Fruit fly (Drosophila melanogaster) whole organism, embryonic: Measurements from ENCODE around the gene CG11560.
A peak's percentile ranks its signal among the peaks of the same experiment; 100 is the strongest.

Experiments used
- CG11085 ChIP-seq: fragments of 200-800 bp; sonication (Bioruptor generic); IDR thresholded peaks from 2 replicates; pipeline ENCODE4 v1.3.6; 2022; ENCODE audit warnings: missing biosample characterization, missing genetic modification characterization
- CG11723 ChIP-seq: fragments of 200-800 bp; sonication (Bioruptor generic); optimal IDR thresholded peaks from 2 replicates; lab custom pipeline; 2017; ENCODE audit warnings: missing biosample characterization, mild to moderate bottlenecking, missing genetic modification characterization
- CG12071 ChIP-seq: fragments of 200-800 bp; sonication (Bioruptor generic); optimal IDR thresholded peaks from 3 replicates; lab custom pipeline; 2018; ENCODE audit warnings: missing biosample characterization, mild to moderate bottlenecking, missing genetic modification characterization
- CG16815 ChIP-seq: fragments of 200-800 bp; sonication (Bioruptor generic); optimal IDR thresholded peaks from 3 replicates; lab custom pipeline; 2017; ENCODE audit warnings: missing biosample characterization, mild to moderate bottlenecking, missing genetic modification characterization
- CG17328 ChIP-seq: fragments of 200-800 bp; sonication (Bioruptor generic); IDR thresholded peaks from 2 replicates; pipeline ENCODE4 v1.3.6; 2022; ENCODE audit warnings: missing biosample characterization, missing genetic modification characterization
- CG2116 ChIP-seq: fragments of 200-800 bp; sonication (Bioruptor generic); optimal IDR thresholded peaks from 3 replicates; lab custom pipeline; 2018; ENCODE audit warnings: missing biosample characterization, mild to moderate bottlenecking, missing genetic modification characterization
- CG30403 ChIP-seq: fragments of 200-800 bp; sonication (Bioruptor generic); optimal IDR thresholded peaks from 3 replicates; lab custom pipeline; 2016; ENCODE audit warnings: missing biosample characterization, missing genetic modification characterization
- CG31224 ChIP-seq: fragments of 200-800 bp; sonication (Bioruptor generic); IDR thresholded peaks from 2 replicates; pipeline ENCODE4 v1.3.6; 2022; ENCODE audit warnings: missing biosample characterization, missing genetic modification characterization
- CG4854 ChIP-seq: fragments of 200-800 bp; sonication (Bioruptor generic); optimal IDR thresholded peaks from 2 replicates; lab custom pipeline; 2016; ENCODE audit warnings: missing biosample characterization, missing genetic modification characterization, inconsistent platforms
- CG6175 ChIP-seq: fragments of 200-800 bp; sonication (Bioruptor generic); IDR thresholded peaks from 3 replicates; pipeline ENCODE4 v1.3.6; 2022; ENCODE audit warnings: missing biosample characterization, missing genetic modification characterization
- CG6813 ChIP-seq: fragments of 200-800 bp; sonication (Bioruptor generic); optimal IDR thresholded peaks from 2 replicates; lab custom pipeline; 2017; ENCODE audit warnings: missing biosample characterization, missing genetic modification characterization, mild to moderate bottlenecking, moderate library complexity, missing genetic modification reagents
- CG8388 ChIP-seq: fragments of 200-800 bp; sonication (Bioruptor generic); optimal IDR thresholded peaks from 2 replicates; lab custom pipeline; 2019; ENCODE audit warnings: missing biosample characterization, mild to moderate bottlenecking, missing genetic modification characterization, moderate library complexity
- CTCF ChIP-seq: fragments of 200-800 bp; sonication (Bioruptor generic); optimal IDR thresholded peaks from 2 replicates; lab custom pipeline; 2017; ENCODE audit warnings: missing biosample characterization, mild to moderate bottlenecking, missing genetic modification characterization, moderate library complexity
- CkIIα-i1 ChIP-seq: fragments of 200-800 bp; sonication (Bioruptor generic); IDR thresholded peaks from 2 replicates; pipeline ENCODE4 v1.3.6; 2022; ENCODE audit warnings: missing biosample characterization, missing genetic modification characterization
- E2f2 ChIP-seq: fragments of 200-800 bp; sonication (Bioruptor generic); IDR thresholded peaks from 2 replicates; pipeline ENCODE4 v1.3.6; 2022; ENCODE audit warnings: missing biosample characterization, missing genetic modification characterization
- Eip74EF ChIP-seq, 2 experiments: fragments of 200-800 bp in 1 of 2; fragments of >200 bp in 1 of 2; sonication (Bioruptor generic) in 1 of 2; optimal IDR thresholded peaks; 2 replicates each; lab custom pipeline; 2017 to 2019; ENCODE audit warnings: missing biosample characterization in 2 of 2, missing genetic modification characterization in 2 of 2, mild to moderate bottlenecking in 1 of 2, moderate library complexity in 1 of 2
- Fer1 ChIP-seq: fragments of 200-800 bp; sonication (Bioruptor generic); optimal IDR thresholded peaks from 2 replicates; lab custom pipeline; 2017; ENCODE audit warnings: missing biosample characterization, mild to moderate bottlenecking, missing genetic modification characterization
- GATAe ChIP-seq: fragments of 200-800 bp; sonication (Bioruptor generic); conservative IDR thresholded peaks from 2 replicates; pipeline ENCODE4 v1.3.6; 2022; ENCODE audit warnings: missing biosample characterization, missing genetic modification characterization
- HHEX ChIP-seq: fragments of 200-800 bp; sonication (Bioruptor generic); optimal IDR thresholded peaks from 3 replicates; lab custom pipeline; 2017; ENCODE audit warnings: missing biosample characterization, mild to moderate bottlenecking, missing genetic modification characterization, missing genetic modification reagents
- Kr ChIP-seq: fragments of 200-800 bp; sonication (Bioruptor generic); optimal IDR thresholded peaks from 2 replicates; lab custom pipeline; 2017; ENCODE audit warnings: missing biosample characterization, mild to moderate bottlenecking, missing genetic modification characterization
- Rx ChIP-seq: fragments of 200-800 bp; sonication (Bioruptor generic); IDR thresholded peaks from 2 replicates; pipeline ENCODE4 v1.3.6; 2022; ENCODE audit warnings: missing biosample characterization, missing genetic modification characterization
- Tbp ChIP-seq: fragments of >200 bp; optimal IDR thresholded peaks from 2 replicates; lab custom pipeline; 2018; ENCODE audit warnings: missing biosample characterization, missing genetic modification characterization
- Trl ChIP-seq, 3 experiments: fragments of >200 bp in 2 of 3; fragments of 200-800 bp in 1 of 3; sonication (Bioruptor generic) in 1 of 3; optimal IDR thresholded peaks; 2 replicates in 1 of 3; 3 replicates in 2 of 3; lab custom pipeline; 2016 to 2017; ENCODE audit warnings: missing biosample characterization in 1 of 3, missing genetic modification characterization in 1 of 3
- ab ChIP-seq: fragments of 200-800 bp; sonication (Bioruptor generic); optimal IDR thresholded peaks from 2 replicates; lab custom pipeline; 2016; ENCODE audit warnings: missing biosample characterization, missing genetic modification characterization
- btn ChIP-seq: fragments of 200-800 bp; sonication (Bioruptor generic); optimal IDR thresholded peaks from 2 replicates; lab custom pipeline; 2016; ENCODE audit warnings: missing biosample characterization, missing genetic modification characterization
- cato ChIP-seq: fragments of 200-800 bp; sonication (Bioruptor generic); optimal IDR thresholded peaks from 2 replicates; lab custom pipeline; 2016; ENCODE audit warnings: missing biosample characterization, missing genetic modification characterization, borderline replicate concordance
- ci ChIP-seq: fragments of 200-800 bp; sonication (Bioruptor generic); IDR thresholded peaks from 3 replicates; pipeline ENCODE4 v1.3.6; 2022; ENCODE audit warnings: missing biosample characterization, missing genetic modification characterization
- crp ChIP-seq, 2 experiments: fragments of 200-800 bp; sonication (Bioruptor generic); optimal IDR thresholded peaks; 2 replicates in 1 of 2; 3 replicates in 1 of 2; lab custom pipeline; 2017; ENCODE audit warnings: missing biosample characterization in 2 of 2, missing genetic modification characterization in 2 of 2, mild to moderate bottlenecking in 1 of 2, moderate library complexity in 1 of 2
- esg ChIP-seq: fragments of 200-800 bp; sonication (Bioruptor generic); conservative IDR thresholded peaks from 2 replicates; pipeline ENCODE4 v1.3.6; 2022; ENCODE audit warnings: missing biosample characterization, missing genetic modification characterization
- eyg ChIP-seq: fragments of 200-800 bp; sonication (Bioruptor generic); optimal IDR thresholded peaks from 3 replicates; lab custom pipeline; 2016; ENCODE audit warnings: missing biosample characterization, missing genetic modification characterization
- fd3F ChIP-seq: fragments of 200-800 bp; sonication (Bioruptor generic); optimal IDR thresholded peaks from 2 replicates; lab custom pipeline; 2018; ENCODE audit warnings: missing biosample characterization, mild to moderate bottlenecking, missing genetic modification characterization, moderate library complexity
- fu2 ChIP-seq: fragments of 200-800 bp; sonication (Bioruptor generic); optimal IDR thresholded peaks from 2 replicates; lab custom pipeline; 2016; ENCODE audit warnings: missing biosample characterization, missing genetic modification characterization
- grn ChIP-seq: fragments of 200-800 bp; sonication (Bioruptor generic); optimal IDR thresholded peaks from 3 replicates; lab custom pipeline; 2017; ENCODE audit warnings: missing biosample characterization, missing genetic modification characterization
- jumu ChIP-seq: fragments of 200-800 bp; sonication (Bioruptor generic); optimal IDR thresholded peaks from 3 replicates; lab custom pipeline; 2016; ENCODE audit warnings: missing biosample characterization, missing genetic modification characterization
- lmd ChIP-seq: fragments of 200-800 bp; sonication (Bioruptor generic); IDR thresholded peaks from 2 replicates; pipeline ENCODE4 v1.3.6; 2022; ENCODE audit warnings: missing biosample characterization, missing genetic modification characterization
- luna ChIP-seq: fragments of 200-800 bp; sonication (Bioruptor generic); optimal IDR thresholded peaks from 2 replicates; lab custom pipeline; 2016; ENCODE audit warnings: missing biosample characterization, missing genetic modification characterization
- nerfin-1 ChIP-seq: fragments of 200-800 bp; sonication (Bioruptor generic); optimal IDR thresholded peaks from 3 replicates; lab custom pipeline; 2019; ENCODE audit warnings: missing biosample characterization, mild to moderate bottlenecking, missing genetic modification characterization, moderate library complexity
- nom ChIP-seq: fragments of 200-800 bp; sonication (Bioruptor generic); optimal IDR thresholded peaks from 2 replicates; lab custom pipeline; 2017; ENCODE audit warnings: missing biosample characterization, missing genetic modification characterization, mild to moderate bottlenecking, moderate library complexity, missing genetic modification reagents
- p53 ChIP-seq: fragments of 200-800 bp; sonication (Bioruptor generic); optimal IDR thresholded peaks from 2 replicates; lab custom pipeline; 2016; ENCODE audit warnings: missing biosample characterization, missing genetic modification characterization
- pho ChIP-seq: fragments of 200-800 bp; sonication (Bioruptor generic); optimal IDR thresholded peaks from 2 replicates; lab custom pipeline; 2016; ENCODE audit warnings: missing biosample characterization, missing genetic modification characterization
- psq ChIP-seq: fragments of 200-800 bp; sonication (Bioruptor generic); optimal IDR thresholded peaks from 2 replicates; lab custom pipeline; 2017; ENCODE audit warnings: missing biosample characterization, missing genetic modification characterization
- ro ChIP-seq: fragments of 200-800 bp; sonication (Bioruptor generic); IDR thresholded peaks from 2 replicates; pipeline ENCODE4 v1.3.6; 2022; ENCODE audit warnings: missing biosample characterization, missing genetic modification characterization
- row ChIP-seq: fragments of 200-800 bp; sonication (Bioruptor generic); IDR thresholded peaks from 3 replicates; pipeline ENCODE4 v1.3.6; 2022; ENCODE audit warnings: missing biosample characterization, missing genetic modification characterization
- schlank ChIP-seq: fragments of 200-800 bp; sonication (Bioruptor generic); optimal IDR thresholded peaks from 2 replicates; lab custom pipeline; 2018; ENCODE audit warnings: missing biosample characterization, mild to moderate bottlenecking, missing genetic modification characterization
- scrt ChIP-seq: fragments of 200-800 bp; sonication (Bioruptor generic); optimal IDR thresholded peaks from 2 replicates; lab custom pipeline; 2018; ENCODE audit warnings: missing biosample characterization, mild to moderate bottlenecking, missing genetic modification characterization, moderate library complexity
- sim ChIP-seq: fragments of 200-800 bp; sonication (Bioruptor generic); IDR thresholded peaks from 2 replicates; pipeline ENCODE4 v1.3.6; 2022; ENCODE audit warnings: missing biosample characterization, missing genetic modification characterization
- sr ChIP-seq: fragments of 200-800 bp; sonication (Bioruptor generic); IDR thresholded peaks from 3 replicates; pipeline ENCODE4 v1.3.6; 2022; ENCODE audit warnings: missing biosample characterization, missing genetic modification characterization
- tio ChIP-seq: fragments of 200-800 bp; sonication (Bioruptor generic); optimal IDR thresholded peaks from 2 replicates; lab custom pipeline; 2017; ENCODE audit warnings: missing biosample characterization, missing genetic modification characterization, inconsistent platforms
- tna ChIP-seq: fragments of 200-800 bp; sonication (Bioruptor generic); IDR thresholded peaks from 2 replicates; pipeline ENCODE4 v1.3.6; 2022; ENCODE audit warnings: missing biosample characterization, missing genetic modification characterization; ENCODE audit not compliant: partially characterized antibody
- usp ChIP-seq: fragments of >200 bp; optimal IDR thresholded peaks from 2 replicates; lab custom pipeline; 2017; ENCODE audit warnings: missing biosample characterization, missing genetic modification characterization
- zen2 ChIP-seq: fragments of 200-800 bp; sonication (Bioruptor generic); IDR thresholded peaks from 3 replicates; pipeline ENCODE4 v1.3.6; 2022; ENCODE audit warnings: missing biosample characterization, missing genetic modification characterization; ENCODE audit not compliant: partially characterized antibody

The CG11560 gene

dm6 chr3L:12131918-12132317 lies 12.1 kb downstream of the CG11560 start, which contains the start of gene DEF8 (continued):
- TF ChIP-seq ro (GFP tag; lab: Robert Waterston, UW), result peak; percentile 65
- peak; percentile 72 for TF ChIP-seq CG31224 (GFP tag; lab: Robert Waterston, UW)
- TF ChIP-seq CG6813 (GFP tag; lab: Kevin White, UChicago), result peak; percentile 73
- TF ChIP-seq Rx (GFP tag; lab: Robert Waterston, UW), result peak; percentile 45
- TF ChIP-seq pho (GFP tag; lab: Kevin White, UChicago), result peak; percentile 42
- TF ChIP-seq HHEX, result peak; percentile 79
- peak; percentile 74 for TF ChIP-seq CG2116 (GFP tag; lab: Kevin White, UChicago)
- peak; percentile 77; the same call in 1 of the 2 replicates for TF ChIP-seq sim (GFP tag; lab: Robert Waterston, UW)
- no peak for TF ChIP-seq schlank (tag; lab: Kevin White, UChicago)
- no peak for TF ChIP-seq ab
- TF ChIP-seq sr, result no peak
- TF ChIP-seq CG8388 (GFP tag; lab: Kevin White, UChicago), result peak; percentile 77
- TF ChIP-seq btn (GFP tag; lab: Kevin White, UChicago), result no peak
- no peak for TF ChIP-seq Tbp (GFP tag; lab: Kevin White, UChicago)
- peak; percentile 18 for TF ChIP-seq fu2 (GFP tag; lab: Kevin White, UChicago)
- TF ChIP-seq GATAe (GFP tag; lab: Robert Waterston, UW), result no peak
- TF ChIP-seq usp (GFP tag; lab: Kevin White, UChicago), result no peak
- peak; percentile 65 for TF ChIP-seq tio (GFP tag; lab: Kevin White, UChicago)
- TF ChIP-seq eyg (GFP tag; lab: Kevin White, UChicago), result no peak
- no peak for TF ChIP-seq CG4854 (GFP tag; lab: Kevin White, UChicago)
- no peak for TF ChIP-seq luna (GFP tag; lab: Kevin White, UChicago)
- peak; percentile 18 for TF ChIP-seq jumu (GFP tag; lab: Kevin White, UChicago)
- peak; percentile 52 for TF ChIP-seq psq (GFP tag; lab: Kevin White, UChicago)
- no peak for TF ChIP-seq Eip74EF (GFP tag; optimal IDR thresholded peaks at IDR 0.05; lab: Kevin White, UChicago)
- TF ChIP-seq nerfin-1, result peak; percentile 88
- TF ChIP-seq CG12071 (GFP tag; lab: Kevin White, UChicago), result no peak
- TF ChIP-seq CG6175, result no peak
- TF ChIP-seq CG17328 (GFP tag; lab: Robert Waterston, UW), result peak; percentile 93
- TF ChIP-seq cato, result peak; percentile 64
- TF ChIP-seq CG11085 (GFP tag; lab: Robert Waterston, UW), result peak; percentile 67
- TF ChIP-seq scrt (GFP tag; lab: Kevin White, UChicago), result peak; percentile 83
- no peak for TF ChIP-seq Kr (GFP tag; lab: Kevin White, UChicago)
- TF ChIP-seq fd3F (GFP tag; lab: Kevin White, UChicago), result peak; percentile 77
- no peak for TF ChIP-seq CTCF (GFP tag; lab: Kevin White, UChicago)
- peak; percentile 90 for TF ChIP-seq row (GFP tag; lab: Robert Waterston, UW)
- no peak for TF ChIP-seq CkIIα-i1 (GFP tag; lab: Robert Waterston, UW)
- TF ChIP-seq ci (GFP tag; lab: Robert Waterston, UW), result peak; percentile 89
- TF ChIP-seq Fer1 (GFP tag; lab: Kevin White, UChicago), result peak; percentile 88
- peak; percentile 71 for TF ChIP-seq E2f2 (GFP tag; lab: Robert Waterston, UW)
- peak; percentile 65 for TF ChIP-seq CG16815 (GFP tag; lab: Kevin White, UChicago)
- TF ChIP-seq lmd (GFP tag; lab: Robert Waterston, UW), result peak; percentile 76
- TF ChIP-seq Trl (optimal IDR thresholded peaks at IDR 0.05; lab: Kevin White, UChicago), result no peak
- TF ChIP-seq Trl (GFP tag; optimal IDR thresholded peaks at IDR 0.05; lab: Kevin White, UChicago), result no peak
- TF ChIP-seq esg (GFP tag; lab: Robert Waterston, UW), result peak; percentile 78
- no peak for TF ChIP-seq p53 (GFP tag; lab: Kevin White, UChicago)
- TF ChIP-seq nom (GFP tag; lab: Kevin White, UChicago), result peak; percentile 74
- 0 out of 2 replicates have a peak, but pooled peaks have one; percentile 39 for TF ChIP-seq tna
- no peak for TF ChIP-seq zen2 (GFP tag; lab: Robert Waterston, UW)
- TF ChIP-seq crp (GFP tag; optimal IDR thresholded peaks at IDR 0.05; lab: Kevin White, UChicago), result peak in 1 of 2 experiments; percentile 40
- peak; percentile 77 for TF ChIP-seq CG30403 (GFP tag; lab: Kevin White, UChicago)
- peak; percentile 68 for TF ChIP-seq CG11723 (GFP tag; lab: Kevin White, UChicago)
- TF ChIP-seq grn (GFP tag; lab: Kevin White, UChicago), result no peak
